Worm (Caenorhabditis elegans) whole organism, mixed stage, embryonic: ENCODE results near the gene nhr-271.

Experiments
- elt-1 ChIP-seq: sonication (generic microtip); optimal IDR thresholded peaks from 2 replicates; lab custom pipeline; 2017; ENCODE audit warnings: missing genetic modification characterization, mild to moderate bottlenecking, missing compliant biosample characterization, antibody characterized with exemption, moderate library complexity, borderline replicate concordance; ENCODE audit not compliant: insufficient read depth
- lsy-2 ChIP-seq: fragments of 150-350 bp; optimal IDR thresholded peaks from 2 replicates; lab custom pipeline; 2014; ENCODE audit warnings: missing biosample characterization, missing genetic modification characterization
- mab-5 ChIP-seq: fragments of 150-350 bp; optimal IDR thresholded peaks from 2 replicates; lab custom pipeline; 2014; ENCODE audit warnings: missing biosample characterization, missing genetic modification characterization
- nhr-12 ChIP-seq: fragments of 150-350 bp; optimal IDR thresholded peaks from 2 replicates; lab custom pipeline; 2014; ENCODE audit warnings: missing biosample characterization, missing genetic modification characterization
- pha-4 ChIP-seq: fragments of 150-350 bp; optimal IDR thresholded peaks from 2 replicates; lab custom pipeline; 2018; ENCODE audit warnings: missing biosample characterization, missing genetic modification reagents, missing genetic modification characterization
- tbx-8 ChIP-seq: fragments of 200-800 bp; sonication (Bioruptor generic); optimal IDR thresholded peaks from 2 replicates; lab custom pipeline; 2018; ENCODE audit warnings: mild to moderate bottlenecking, missing genetic modification characterization, moderate library complexity, missing compliant biosample characterization
- unc-62 ChIP-seq: fragments of 150-350 bp; optimal IDR thresholded peaks from 2 replicates; lab custom pipeline; 2014; ENCODE audit warnings: missing biosample characterization, missing genetic modification reagents, missing genetic modification characterization
- ztf-11 ChIP-seq: fragments of 150-350 bp; optimal IDR thresholded peaks from 2 replicates; lab custom pipeline; 2014; ENCODE audit warnings: missing biosample characterization, missing genetic modification characterization

DNA sequence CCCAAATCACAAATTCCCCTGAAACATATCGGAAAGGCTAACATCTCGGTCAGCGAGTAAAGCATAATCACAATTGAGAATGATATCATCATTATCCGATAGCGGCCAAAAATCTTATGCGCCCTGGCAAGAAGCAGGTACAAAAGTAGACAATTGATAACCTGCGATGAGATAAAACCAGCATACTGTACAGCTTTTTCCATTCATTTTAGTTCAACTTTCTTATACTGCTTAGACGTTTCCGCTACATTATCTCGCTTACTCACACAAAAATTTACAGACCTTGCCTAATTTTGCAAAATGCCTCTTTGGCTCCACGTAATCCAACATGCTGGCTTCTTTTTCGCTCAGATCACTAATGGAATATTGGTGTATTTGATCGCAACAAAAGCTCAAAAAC, 2.6 kb upstream of the nhr-271 start, which contains the start of gene str-150:
- TF ChIP-seq nhr-12 (tag; lab: Kevin White, UChicago) (no peak), unc-62 (GFP tag; lab: Kevin White, UChicago) (no peak), pha-4 (tag; lab: Kevin White, UChicago) (no peak), elt-1 (no peak), tbx-8 (GFP tag; lab: Kevin White, UChicago) (no peak), lsy-2 (tag; lab: Kevin White, UChicago) (no peak), ztf-11 (tag; lab: Kevin White, UChicago) (no peak), mab-5 (tag; lab: Kevin White, UChicago) (no peak)
